ENCODE assay signal across 1 worm cellular context in genomic region chrIII:2914029-2914428, ce11.
TF ChIP-seq lines count a peak whose summit lies in the region.

No protein-coding gene starts in this region.

TF ChIP-seq in whole organism, L4 larva, 104 proteins besides CTCF, POLR2A, EP300 and RAD21 (continued from another document):
- no peak for TF ChIP-seq T26A8.4 (GFP tag; IDR thresholded peaks at IDR 0.05; lab: Robert Waterston, UW)
- no peak for TF ChIP-seq ceh-20 (GFP tag; IDR thresholded peaks at IDR 0.05; lab: Robert Waterston, UW)
